Fruit fly (Drosophila melanogaster): ENCODE results near the gene ppk22.

Gene ppk22

dm6 chr3R:24893320-24893955 is 33.8 kb upstream of the ppk22 start (continued):
- TF ChIP-seq dsx (GFP tag; optimal IDR thresholded peaks at IDR 0.05; ENCODE audit: poor library complexity, severe bottlenecking) (peak; percentile 91), ss (GFP tag; optimal IDR thresholded peaks at IDR 0.05) (peak; percentile 84 to 86), OdsH (GFP tag; optimal IDR thresholded peaks at IDR 0.05) (peak; percentile 86), net (GFP tag; optimal IDR thresholded peaks at IDR 0.05) (peak; percentile 88), acj6 (GFP tag; optimal IDR thresholded peaks at IDR 0.05) (peak; percentile 81), topi (GFP tag; optimal IDR thresholded peaks at IDR 0.05) (peak; percentile 72), Smox (GFP tag; optimal IDR thresholded peaks at IDR 0.05) (peak; percentile 77), CG4318 (GFP tag; optimal IDR thresholded peaks at IDR 0.05) (peak; percentile 74), CG31627 (GFP tag; optimal IDR thresholded peaks at IDR 0.05) (peak; percentile 33), CG8319 (GFP tag; optimal IDR thresholded peaks at IDR 0.05) (peak; percentile 52), CG3032 (tag; optimal IDR thresholded peaks at IDR 0.05) (peak; percentile 96), CG10669 (GFP tag; optimal IDR thresholded peaks at IDR 0.05) (peak; percentile 81), CG11294 (GFP tag; IDR thresholded peaks at IDR 0.05) (peak; percentile 70; the same call in 1 of the 2 replicates), Hr39 (GFP tag; optimal IDR thresholded peaks at IDR 0.05) (peak; percentile 22), fd85E (GFP tag; optimal IDR thresholded peaks at IDR 0.05) (peak; percentile 27), vri (GFP tag; optimal IDR thresholded peaks at IDR 0.05) (peak; percentile 42), CG6163 (GFP tag; IDR thresholded peaks at IDR 0.05) (peak; percentile 81; the same call in 2 of the 3 replicates), fd59A (GFP tag; optimal IDR thresholded peaks at IDR 0.05) (peak; percentile 85), achi (GFP tag; optimal IDR thresholded peaks at IDR 0.05) (peak; percentile 90), Sox102F (GFP tag; optimal IDR thresholded peaks at IDR 0.05) (peak; percentile 63), CG6854 (GFP tag; optimal IDR thresholded peaks at IDR 0.05) (peak; percentile 76), Lpt (GFP tag; optimal IDR thresholded peaks at IDR 0.05) (peak; percentile 94), Hr38 (GFP tag; optimal IDR thresholded peaks at IDR 0.05) (no peak), CG6792 (GFP tag; optimal IDR thresholded peaks at IDR 0.05) (peak; percentile 80)

dm6 chr3R:24890919-24891318 is 31.3 kb upstream of the ppk22 start:
- peak; percentile 35 for TF ChIP-seq OdsH (GFP tag; optimal IDR thresholded peaks at IDR 0.05)
- no peak for TF ChIP-seq fkh (GFP tag; optimal IDR thresholded peaks at IDR 0.05)
- peak; percentile 55; the same call in 2 of the 3 replicates for TF ChIP-seq CG8119 (GFP tag; IDR thresholded peaks at IDR 0.05)
- no peak for TF ChIP-seq CG6808 (GFP tag; optimal IDR thresholded peaks at IDR 0.05)
- TF ChIP-seq Smox (GFP tag; optimal IDR thresholded peaks at IDR 0.05): no peak
- peak; percentile 5 for TF ChIP-seq lz (GFP tag; optimal IDR thresholded peaks at IDR 0.05)
- peak; percentile 71 for TF ChIP-seq CG32006 (GFP tag; optimal IDR thresholded peaks at IDR 0.05)
- TF ChIP-seq dac (GFP tag; optimal IDR thresholded peaks at IDR 0.05): peak; percentile 37
- no peak for TF ChIP-seq Sox14 (GFP tag; optimal IDR thresholded peaks at IDR 0.05)
- TF ChIP-seq CG34406 (GFP tag; optimal IDR thresholded peaks at IDR 0.05): no peak
- TF ChIP-seq achi (GFP tag; optimal IDR thresholded peaks at IDR 0.05): peak; percentile 5
- peak; percentile 37 for TF ChIP-seq svp (GFP tag)
- TF ChIP-seq CG8632 (GFP tag; optimal IDR thresholded peaks at IDR 0.05): no peak
- 0 out of 3 replicates have a peak, but pooled peaks have one; percentile 16 for TF ChIP-seq CG6163 (GFP tag; IDR thresholded peaks at IDR 0.05)
- TF ChIP-seq ss (GFP tag; optimal IDR thresholded peaks at IDR 0.05): no peak
- peak; percentile 38 for TF ChIP-seq pdm3 (GFP tag; optimal IDR thresholded peaks at IDR 0.05)
- no peak for TF ChIP-seq cyc (GFP tag; optimal IDR thresholded peaks at IDR 0.05)
- peak; percentile 38 for TF ChIP-seq CG6276 (GFP tag; optimal IDR thresholded peaks at IDR 0.05)
- no peak for TF ChIP-seq CG7368 (GFP tag; optimal IDR thresholded peaks at IDR 0.05)
- no peak for TF ChIP-seq topi (GFP tag; optimal IDR thresholded peaks at IDR 0.05)
- TF ChIP-seq Hr39 (GFP tag; optimal IDR thresholded peaks at IDR 0.05): peak; percentile 6
- peak; percentile 14 for TF ChIP-seq CG6792 (GFP tag; optimal IDR thresholded peaks at IDR 0.05)
- TF ChIP-seq eg (GFP tag; IDR thresholded peaks at IDR 0.05): peak; percentile 29; the same call in 1 of the 3 replicates
- peak; percentile 69 for TF ChIP-seq Eip78C (GFP tag)
- peak; percentile 67 for TF ChIP-seq CG15336 (GFP tag; IDR thresholded peaks at IDR 0.05)
- peak; percentile 47 for TF ChIP-seq CG4318 (GFP tag; optimal IDR thresholded peaks at IDR 0.05)
- peak; percentile 59 for TF ChIP-seq Hr4 (GFP tag; optimal IDR thresholded peaks at IDR 0.05)
- no peak for TF ChIP-seq Sox102F (GFP tag; optimal IDR thresholded peaks at IDR 0.05)
